Fruit fly (Drosophila melanogaster): ENCODE data around the gene Or33c.

Gene Or33c

DNA sequence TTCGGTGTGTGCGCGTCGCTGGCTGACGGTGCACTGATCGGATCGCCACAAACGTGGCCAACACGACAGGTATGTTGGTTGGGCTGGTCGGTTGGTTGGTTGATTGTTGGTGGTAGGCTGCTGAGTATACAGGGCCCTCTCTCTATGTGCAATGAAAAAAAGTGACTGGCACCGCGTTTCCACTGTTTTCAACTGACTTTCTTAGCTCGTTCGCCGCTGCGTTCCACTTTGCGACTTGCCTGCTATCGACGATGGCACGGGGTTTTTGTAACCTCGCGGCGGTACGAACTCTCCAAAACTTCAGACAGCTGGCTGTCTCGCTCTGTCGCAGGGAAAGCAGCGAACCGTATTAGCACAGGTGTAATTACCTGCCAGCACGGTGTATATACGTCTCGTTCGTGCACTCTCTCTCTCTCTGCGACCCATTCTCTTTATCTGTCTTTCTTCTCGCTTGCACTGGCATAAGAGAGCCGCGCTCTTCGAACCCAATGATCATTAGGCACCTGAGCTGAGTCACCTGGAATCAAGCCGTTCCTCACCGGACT lies 33.2 kb downstream of the Or33c start:
- TF ChIP-seq psq (optimal IDR thresholded peaks at IDR 0.05), result no peak
- no peak for TF ChIP-seq h (optimal IDR thresholded peaks at IDR 0.05)
- no peak for TF ChIP-seq insv (optimal IDR thresholded peaks at IDR 0.05)
- no peak for TF ChIP-seq Myc (optimal IDR thresholded peaks at IDR 0.05)
- no peak for TF ChIP-seq Sin3A (optimal IDR thresholded peaks at IDR 0.05)
- TF ChIP-seq ttk (optimal IDR thresholded peaks at IDR 0.05), result no peak

DNA sequence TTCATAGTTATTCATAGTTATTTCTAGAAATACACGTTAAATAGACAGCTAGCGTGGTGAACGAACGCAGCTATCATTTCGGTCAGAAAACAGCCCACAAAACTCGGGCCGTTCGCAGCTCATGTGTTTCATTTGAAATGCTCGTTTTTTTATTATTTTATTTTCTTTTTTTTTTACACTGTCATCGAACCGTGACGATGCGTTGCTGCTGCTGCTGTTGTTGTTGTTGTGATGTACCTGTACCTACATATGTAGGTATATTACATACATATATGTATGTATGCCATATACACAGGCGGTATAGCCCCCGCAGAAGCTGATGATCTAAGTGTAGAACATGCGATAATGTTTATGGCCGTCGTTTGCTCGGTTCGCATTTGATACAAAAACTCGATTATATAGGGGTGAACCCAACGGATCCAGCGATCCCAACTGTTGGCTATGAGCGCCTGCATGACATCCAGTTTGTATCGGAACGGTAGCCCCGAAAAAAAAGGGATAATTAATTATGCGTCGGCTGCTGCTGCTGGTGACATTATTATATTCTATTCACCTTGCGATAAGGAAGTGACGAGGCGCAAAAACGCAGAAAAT lies 35.5 kb downstream of the Or33c start:
- TF ChIP-seq psq (optimal IDR thresholded peaks at IDR 0.05) (no peak), Myc (optimal IDR thresholded peaks at IDR 0.05) (no peak)

- no peak for TF ChIP-seq insv (optimal IDR thresholded peaks at IDR 0.05)
- TF ChIP-seq h (optimal IDR thresholded peaks at IDR 0.05), result no peak
- no peak for TF ChIP-seq psq (optimal IDR thresholded peaks at IDR 0.05)
- TF ChIP-seq Myc (optimal IDR thresholded peaks at IDR 0.05), result no peak
- TF ChIP-seq Sin3A (optimal IDR thresholded peaks at IDR 0.05), result no peak
- no peak for TF ChIP-seq ttk (optimal IDR thresholded peaks at IDR 0.05)
Observed at dm6 chr2L:11976955-11977354, 39.2 kb downstream of the Or33c start.

DNA sequence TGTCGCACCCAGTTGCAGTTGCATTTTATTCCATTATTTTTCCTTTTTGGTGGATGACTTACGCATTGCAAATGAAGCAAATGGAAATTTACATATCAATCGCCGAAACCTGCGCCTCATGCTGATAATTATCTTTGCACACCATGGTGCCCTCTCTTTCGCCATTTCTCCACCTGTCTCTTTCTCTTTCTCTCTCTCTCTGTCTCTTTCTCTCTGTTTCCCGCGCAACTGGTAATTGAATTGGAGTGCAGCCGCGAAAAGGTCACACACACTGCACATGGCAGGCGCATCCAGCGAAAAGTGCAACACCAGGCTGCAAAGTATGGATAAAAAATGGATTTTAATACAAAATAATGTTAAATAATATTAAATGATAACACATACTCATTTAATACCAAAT lies 40.0 kb downstream of the Or33c start:
- no peak for TF ChIP-seq insv (optimal IDR thresholded peaks at IDR 0.05)
- no peak for TF ChIP-seq Myc (optimal IDR thresholded peaks at IDR 0.05)
- TF ChIP-seq Sin3A (optimal IDR thresholded peaks at IDR 0.05), result no peak
- no peak for TF ChIP-seq ttk (optimal IDR thresholded peaks at IDR 0.05)
- no peak for TF ChIP-seq psq (optimal IDR thresholded peaks at IDR 0.05)
- TF ChIP-seq h (optimal IDR thresholded peaks at IDR 0.05), result no peak

DNA sequence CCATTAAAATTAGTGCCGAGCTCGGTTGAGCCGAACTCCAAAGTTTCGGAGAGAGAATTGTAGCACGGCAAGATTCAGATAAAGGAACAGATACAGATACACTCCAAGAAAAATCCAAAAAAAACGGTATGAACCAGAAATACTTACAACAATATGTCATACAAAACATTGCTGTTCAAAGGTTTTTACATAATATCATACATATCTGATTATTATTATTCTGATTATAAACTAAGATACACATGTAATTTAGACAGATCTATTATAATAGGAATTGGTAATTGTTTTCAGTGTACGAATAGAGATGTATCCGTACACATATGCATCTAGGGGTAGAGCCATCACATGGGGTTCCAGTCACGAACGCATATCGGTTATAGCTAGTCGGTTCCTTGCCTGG lies 42.3 kb downstream of the Or33c start:
- TF ChIP-seq psq (optimal IDR thresholded peaks at IDR 0.05), result no peak

DNA sequence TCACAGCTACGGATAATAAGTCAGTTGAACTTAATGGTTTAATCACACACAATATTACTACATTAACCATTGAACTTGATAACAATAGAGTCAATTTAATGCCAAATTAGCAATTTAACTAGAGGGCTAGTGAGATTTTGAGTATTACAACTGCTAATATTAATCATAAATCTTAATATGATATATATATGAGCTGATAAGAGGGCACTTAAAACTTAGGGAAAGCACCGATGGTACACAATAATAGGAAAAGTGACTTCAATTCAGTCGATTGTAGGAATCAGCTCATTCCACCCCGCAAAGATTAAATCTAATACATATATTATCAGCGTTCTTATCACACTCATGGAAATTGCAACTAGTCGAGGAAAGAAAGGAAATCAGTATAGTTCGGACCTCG lies 43.4 kb downstream of the Or33c start, which contains the start of gene CG16965:
Gene CG16965, plus strand, starts transcription at position 382 of the 400 bp plus-strand sequence.
- TF ChIP-seq ttk (optimal IDR thresholded peaks at IDR 0.05) (no peak), Sin3A (optimal IDR thresholded peaks at IDR 0.05) (no peak), h (optimal IDR thresholded peaks at IDR 0.05) (no peak), psq (optimal IDR thresholded peaks at IDR 0.05) (no peak), insv (optimal IDR thresholded peaks at IDR 0.05) (no peak), Myc (optimal IDR thresholded peaks at IDR 0.05) (no peak)

DNA sequence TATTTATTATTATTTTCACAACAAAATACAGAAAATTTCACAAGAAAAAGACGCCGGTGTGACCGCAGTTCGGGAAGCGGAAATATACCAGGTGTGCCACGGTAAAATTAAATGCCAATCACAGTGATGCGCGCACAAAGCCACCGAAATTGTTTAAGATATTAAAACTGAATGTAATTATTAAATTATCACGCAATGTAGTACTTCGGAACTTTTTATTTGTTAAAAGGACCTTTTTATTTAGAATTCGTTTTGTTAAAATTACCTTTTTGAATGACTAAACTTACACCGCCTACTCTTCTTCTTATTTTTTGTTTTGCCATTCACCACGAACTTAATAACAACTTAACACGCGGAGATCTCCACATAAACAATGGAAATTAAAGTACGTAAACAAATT lies 50.2 kb downstream of the Or33c start, which contains the start of the genes CG6686 and CG34163:
Gene CG6686, minus strand, starts transcription at position 95 of the 400 bp plus-strand sequence.
Gene CG34163, plus strand, starts transcription at position 326 of the 400 bp plus-strand sequence.
- TF ChIP-seq psq (optimal IDR thresholded peaks at IDR 0.05) (no peak), Myc (optimal IDR thresholded peaks at IDR 0.05) (no peak), insv (optimal IDR thresholded peaks at IDR 0.05) (no peak), Sin3A (optimal IDR thresholded peaks at IDR 0.05) (no peak), ttk (optimal IDR thresholded peaks at IDR 0.05) (no peak), h (optimal IDR thresholded peaks at IDR 0.05) (no peak)
